Worm (Caenorhabditis elegans) whole organism, L4 larva: ENCODE measurements around the gene sar-1.

ENCODE experiments used
- D1046.2 ChIP-seq: fragments of 200-800 bp; sonication (Bioruptor generic); IDR thresholded peaks from 2 replicates; pipeline ENCODE4 v1.3.6; 2022; ENCODE audit warnings: missing genetic modification characterization, missing compliant biosample characterization
- F26F4.8 ChIP-seq: fragments of 200-800 bp; sonication (Bioruptor generic); conservative IDR thresholded peaks from 2 replicates; pipeline ENCODE4 v1.3.6; 2022; ENCODE audit warnings: missing genetic modification characterization, missing compliant biosample characterization
- Y105C5A.15 ChIP-seq: fragments of 200-800 bp; sonication (Bioruptor generic); IDR thresholded peaks from 2 replicates; pipeline ENCODE4 v1.3.6; 2022; ENCODE audit warnings: missing genetic modification characterization, missing compliant biosample characterization
- Y48G9A.11 ChIP-seq: fragments of 200-800 bp; sonication (Bioruptor generic); IDR thresholded peaks from 2 replicates; pipeline ENCODE4 v1.3.6; 2022; ENCODE audit warnings: missing genetic modification reagents, missing genetic modification characterization, missing compliant biosample characterization
- Y5F2A.4 ChIP-seq: fragments of 200-800 bp; sonication (Bioruptor generic); optimal IDR thresholded peaks from 2 replicates; lab custom pipeline; 2018; ENCODE audit warnings: mild to moderate bottlenecking, missing genetic modification characterization, missing compliant biosample characterization
- ZK546.5 ChIP-seq, 2 experiments: sonication (generic microtip); optimal IDR thresholded peaks; 2 replicates each; lab custom pipeline; 2017; ENCODE audit warnings: missing biosample characterization in 2 of 2, missing genetic modification characterization in 2 of 2
- aha-1 ChIP-seq: fragments of 150-350 bp; peaks from one replicate; lab custom pipeline; 2014; ENCODE audit warnings: missing biosample characterization, missing genetic modification characterization
- ama-1 ChIP-seq: fragments of 150-350 bp; optimal IDR thresholded peaks from 2 replicates; lab custom pipeline; 2014; ENCODE audit warnings: inconsistent platforms, mixed read lengths
- arid-1 ChIP-seq: fragments of 200-800 bp; sonication (Bioruptor generic); conservative IDR thresholded peaks from 2 replicates; pipeline ENCODE4 v1.3.6; 2022; ENCODE audit warnings: missing genetic modification reagents, missing genetic modification characterization, missing compliant biosample characterization
- attf-4 ChIP-seq: sonication (generic microtip); optimal IDR thresholded peaks from 3 replicates; lab custom pipeline; 2017; ENCODE audit warnings: missing biosample characterization, missing genetic modification characterization
- ceh-62 ChIP-seq: sonication (generic microtip); optimal IDR thresholded peaks from 2 replicates; lab custom pipeline; 2017; ENCODE audit warnings: missing biosample characterization, missing genetic modification characterization
- ces-1 ChIP-seq: fragments of 150-350 bp; sonication (generic microtip); optimal IDR thresholded peaks from 4 replicates; lab custom pipeline; 2014; ENCODE audit warnings: missing biosample characterization, missing genetic modification reagents, missing genetic modification characterization
- daf-16 ChIP-seq, 3 experiments: sonication (generic microtip); optimal IDR thresholded peaks; 2 replicates each; lab custom pipeline; 2016 to 2017; ENCODE audit warnings: missing genetic modification characterization in 3 of 3, missing genetic modification reagents in 3 of 3, mild to moderate bottlenecking in 2 of 3, missing compliant biosample characterization in 2 of 3, missing biosample characterization in 1 of 3, moderate library complexity in 1 of 3
- daf-8 ChIP-seq: fragments of 200-800 bp; sonication (Bioruptor generic); IDR thresholded peaks from 2 replicates; pipeline ENCODE4 v1.3.6; 2022; ENCODE audit warnings: missing genetic modification characterization, missing compliant biosample characterization
- dmd-6 ChIP-seq: fragments of 200-800 bp; sonication (Bioruptor generic); IDR thresholded peaks from 2 replicates; pipeline ENCODE4 v1.3.6; 2022; ENCODE audit warnings: missing genetic modification reagents, missing genetic modification characterization, missing compliant biosample characterization
- dmd-8 ChIP-seq: fragments of 200-800 bp; sonication (Bioruptor generic); IDR thresholded peaks from 2 replicates; pipeline ENCODE4 v1.3.6; 2022; ENCODE audit warnings: missing genetic modification characterization, missing compliant biosample characterization
- dve-1 ChIP-seq: sonication (generic microtip); optimal IDR thresholded peaks from 2 replicates; lab custom pipeline; 2017; ENCODE audit warnings: antibody characterized with exemption, mild to moderate bottlenecking, missing genetic modification characterization, missing compliant biosample characterization; ENCODE audit not compliant: insufficient read depth
- fkh-10 ChIP-seq: fragments of 150-350 bp; optimal IDR thresholded peaks from 2 replicates; lab custom pipeline; 2014; ENCODE audit warnings: missing biosample characterization, missing genetic modification reagents, missing genetic modification characterization
- fos-1 ChIP-seq: fragments of 150-350 bp; optimal IDR thresholded peaks from 2 replicates; lab custom pipeline; 2014; ENCODE audit warnings: missing biosample characterization, missing genetic modification characterization
- hif-1 ChIP-seq, 2 experiments: sonication (generic microtip); optimal IDR thresholded peaks; 2 replicates each; lab custom pipeline; 2016 to 2017; ENCODE audit warnings: missing compliant biosample characterization in 2 of 2, missing genetic modification characterization in 2 of 2, missing genetic modification reagents in 2 of 2, missing genotype in 2 of 2, mild to moderate bottlenecking in 1 of 2
- hlh-11 ChIP-seq: fragments of 200-800 bp; sonication (Bioruptor generic); optimal IDR thresholded peaks from 2 replicates; lab custom pipeline; 2018; ENCODE audit warnings: mild to moderate bottlenecking, missing genetic modification characterization, missing compliant biosample characterization
- hlh-30 ChIP-seq: sonication (generic microtip); optimal IDR thresholded peaks from 2 replicates; lab custom pipeline; 2017; ENCODE audit warnings: antibody characterized with exemption, mild to moderate bottlenecking, missing genetic modification characterization, missing compliant biosample characterization; ENCODE audit not compliant: insufficient read depth
- hmg-1.1 ChIP-seq: fragments of 200-800 bp; sonication (Bioruptor generic); IDR thresholded peaks from 2 replicates; pipeline ENCODE4 v1.3.6; 2022; ENCODE audit warnings: missing genetic modification reagents, missing genetic modification characterization, missing compliant biosample characterization
- jun-1 ChIP-seq: fragments of 150-350 bp; optimal IDR thresholded peaks from 2 replicates; lab custom pipeline; 2014; ENCODE audit warnings: missing biosample characterization, missing genetic modification reagents, missing genetic modification characterization
- lim-7 ChIP-seq: fragments of 200-800 bp; sonication (Bioruptor generic); IDR thresholded peaks from 2 replicates; pipeline ENCODE4 v1.3.6; 2022; ENCODE audit warnings: missing genetic modification characterization, missing compliant biosample characterization
- lin-1 ChIP-seq: fragments of 200-800 bp; sonication (Bioruptor generic); IDR thresholded peaks from 2 replicates; pipeline ENCODE4 v1.3.6; 2022; ENCODE audit warnings: missing genetic modification reagents, missing genetic modification characterization, missing compliant biosample characterization
- lin-13 ChIP-seq: fragments of 150-350 bp; optimal IDR thresholded peaks from 2 replicates; lab custom pipeline; 2014; ENCODE audit warnings: missing biosample characterization, missing genetic modification reagents, missing genetic modification characterization
- lin-39 ChIP-seq: fragments of 150-350 bp; optimal IDR thresholded peaks from 2 replicates; lab custom pipeline; 2014; ENCODE audit warnings: missing biosample characterization, missing genetic modification reagents, missing genetic modification characterization
- mep-1 ChIP-seq: fragments of 150-350 bp; sonication (generic microtip); optimal IDR thresholded peaks from 3 replicates; lab custom pipeline; 2014; ENCODE audit warnings: missing biosample characterization, missing genetic modification characterization
- nhr-102 ChIP-seq: sonication (generic microtip); optimal IDR thresholded peaks from 2 replicates; lab custom pipeline; 2016; ENCODE audit warnings: mild to moderate bottlenecking, missing genetic modification characterization, moderate library complexity, missing compliant biosample characterization
- nhr-11 ChIP-seq: fragments of 150-350 bp; optimal IDR thresholded peaks from 2 replicates; lab custom pipeline; 2014; ENCODE audit warnings: missing biosample characterization, missing genetic modification characterization
- nhr-111 ChIP-seq: fragments of 200-800 bp; sonication (Bioruptor generic); optimal IDR thresholded peaks from 2 replicates; lab custom pipeline; 2018; ENCODE audit warnings: mild to moderate bottlenecking, missing genetic modification characterization, missing compliant biosample characterization
- nhr-237 ChIP-seq: sonication (generic microtip); optimal IDR thresholded peaks from 2 replicates; lab custom pipeline; 2017; ENCODE audit warnings: missing biosample characterization, missing genetic modification characterization
- nhr-41 ChIP-seq: fragments of 200-800 bp; sonication (Bioruptor generic); IDR thresholded peaks from 2 replicates; pipeline ENCODE4 v1.3.6; 2022; ENCODE audit warnings: missing genetic modification reagents, missing genetic modification characterization, missing compliant biosample characterization
- nhr-48 ChIP-seq: sonication (generic microtip); optimal IDR thresholded peaks from 2 replicates; lab custom pipeline; 2016; ENCODE audit warnings: mild to moderate bottlenecking, missing genetic modification characterization, missing compliant biosample characterization
- nhr-77 ChIP-seq: fragments of 150-350 bp; optimal IDR thresholded peaks from 2 replicates; lab custom pipeline; 2014; ENCODE audit warnings: missing biosample characterization, missing genetic modification characterization
- php-3 ChIP-seq: fragments of 200-800 bp; sonication (Bioruptor generic); IDR thresholded peaks from 2 replicates; pipeline ENCODE4 v1.3.6; 2022; ENCODE audit warnings: missing genetic modification reagents, missing genetic modification characterization, missing compliant biosample characterization
- saeg-2 ChIP-seq: fragments of 200-800 bp; sonication (Bioruptor generic); IDR thresholded peaks from 2 replicates; pipeline ENCODE4 v1.3.6; 2022; ENCODE audit warnings: missing genetic modification reagents, missing genetic modification characterization, missing compliant biosample characterization
- skn-1 ChIP-seq: fragments of 150-350 bp; optimal IDR thresholded peaks from 2 replicates; lab custom pipeline; 2014; ENCODE audit warnings: missing biosample characterization, missing genetic modification characterization
- snpc-4 ChIP-seq: fragments of 150-350 bp; optimal IDR thresholded peaks from 2 replicates; lab custom pipeline; 2014; ENCODE audit warnings: missing biosample characterization, missing genetic modification characterization
- tag-97 ChIP-seq: fragments of 200-800 bp; sonication (Bioruptor generic); IDR thresholded peaks from 2 replicates; pipeline ENCODE4 v1.3.6; 2022; ENCODE audit warnings: missing genetic modification characterization, missing compliant biosample characterization
- tra-1 ChIP-seq: fragments of 200-800 bp; sonication (Bioruptor generic); IDR thresholded peaks from 2 replicates; pipeline ENCODE4 v1.3.6; 2022; ENCODE audit warnings: missing genetic modification reagents, missing genetic modification characterization, missing compliant biosample characterization
- unc-39 ChIP-seq: sonication (generic microtip); optimal IDR thresholded peaks from 2 replicates; lab custom pipeline; 2017; ENCODE audit warnings: missing biosample characterization, missing genetic modification characterization
- unc-62 ChIP-seq, 3 experiments: fragments of 150-350 bp in 1 of 3; sonication (generic microtip); optimal IDR thresholded peaks in 2 of 3; peaks in 1 of 3; 1 replicate in 1 of 3; 2 replicates in 2 of 3; lab custom pipeline; 2014 to 2017; ENCODE audit warnings: missing biosample characterization in 3 of 3, missing genetic modification characterization in 3 of 3, missing genetic modification reagents in 3 of 3, missing genotype in 1 of 3
- zag-1 ChIP-seq: fragments of 150-350 bp; optimal IDR thresholded peaks from 2 replicates; lab custom pipeline; 2014; ENCODE audit warnings: missing biosample characterization, missing genetic modification characterization

sar-1 gene

ce11 chrIV:4480027-4480426, 33.1 kb downstream of the sar-1 start, which contains the start of gene M01H9.10:
M01H9.10 (minus strand) TSS chrIV:4480127.
- TF ChIP-seq nhr-77 (tag; lab: Kevin White, UChicago) = no peak
- TF ChIP-seq hlh-30 = no peak
- TF ChIP-seq lin-13 (GFP tag; lab: Kevin White, UChicago) = no peak
- TF ChIP-seq skn-1 = no peak
- no peak for TF ChIP-seq lin-39 (tag; lab: Kevin White, UChicago)
- no peak for TF ChIP-seq unc-62 (GFP tag; optimal IDR thresholded peaks at IDR 0.05 in 1 of 2; lab: Kevin White, UChicago)
- TF ChIP-seq unc-62 (tag; optimal IDR thresholded peaks at IDR 0.05; lab: Kevin White, UChicago) = no peak
- TF ChIP-seq tag-97 (GFP tag; lab: Robert Waterston, UW) = no peak
- no peak for TF ChIP-seq lim-7 (GFP tag; lab: Robert Waterston, UW)
- TF ChIP-seq daf-16 (GFP tag; optimal IDR thresholded peaks at IDR 0.05; lab: Kevin White, UChicago) = no peak
- TF ChIP-seq daf-16 (tag; optimal IDR thresholded peaks at IDR 0.05; lab: Kevin White, UChicago) = no peak
- no peak for TF ChIP-seq nhr-41 (GFP tag; lab: Robert Waterston, UW)
- no peak for TF ChIP-seq zag-1
- TF ChIP-seq mep-1 (tag; lab: Kevin White, UChicago) = no peak

- TF ChIP-seq lin-1 (GFP tag; lab: Robert Waterston, UW) (no peak), F26F4.8 (no peak), hif-1 (tag; optimal IDR thresholded peaks at IDR 0.05; lab: Kevin White, UChicago) (peak in 1 of 2 experiments; percentile 89), saeg-2 (GFP tag; lab: Robert Waterston, UW) (no peak), zag-1 (no peak), ZK546.5 (tag; optimal IDR thresholded peaks at IDR 0.05; lab: Kevin White, UChicago) (no peak), nhr-111 (GFP tag; lab: Kevin White, UChicago) (no peak), nhr-77 (tag; lab: Kevin White, UChicago) (no peak), nhr-48 (tag; lab: Kevin White, UChicago) (peak; percentile 47), arid-1 (GFP tag; lab: Robert Waterston, UW) (no peak), hlh-11 (tag; lab: Kevin White, UChicago) (peak; percentile 12), snpc-4 (tag; lab: Kevin White, UChicago) (no peak), tra-1 (GFP tag; lab: Robert Waterston, UW) (no peak), ceh-62 (tag; lab: Kevin White, UChicago) (no peak), dmd-6 (GFP tag; lab: Robert Waterston, UW) (peak; percentile 47), ces-1 (no peak), dve-1 (tag; lab: Kevin White, UChicago) (peak; percentile 36), lin-39 (tag; lab: Kevin White, UChicago) (no peak), aha-1 (tag; lab: Kevin White, UChicago) (no peak), daf-8 (no peak), hmg-1.1 (GFP tag; lab: Robert Waterston, UW) (no peak), dmd-8 (GFP tag; lab: Robert Waterston, UW) (no peak), Y5F2A.4 (no peak), Y105C5A.15 (no peak), unc-39 (tag; lab: Kevin White, UChicago) (no peak), daf-16 (GFP tag; optimal IDR thresholded peaks at IDR 0.05; lab: Kevin White, UChicago) (no peak), daf-16 (tag; optimal IDR thresholded peaks at IDR 0.05; lab: Kevin White, UChicago) (peak; percentile 29), fkh-10 (GFP tag; lab: Kevin White, UChicago) (no peak), unc-62 (GFP tag; optimal IDR thresholded peaks at IDR 0.05 in 1 of 2; lab: Kevin White, UChicago) (no peak), unc-62 (tag; optimal IDR thresholded peaks at IDR 0.05; lab: Kevin White, UChicago) (no peak), jun-1 (tag; lab: Kevin White, UChicago) (no peak)
Observed at ce11 chrIV:4478612-4479011, 34.5 kb downstream of the sar-1 start.

ce11 chrIV:4477009-4477471, 36.1 kb downstream of the sar-1 start, which contains the start of gene M01H9.3:
M01H9.3 (minus strand) TSS chrIV:4477059.
- TF ChIP-seq jun-1 (tag; lab: Kevin White, UChicago) = no peak
- no peak for TF ChIP-seq Y105C5A.15
- peak; percentile 74 for TF ChIP-seq dve-1 (tag; lab: Kevin White, UChicago)
- TF ChIP-seq D1046.2 (GFP tag; lab: Robert Waterston, UW) = no peak
- TF ChIP-seq fos-1 (tag; lab: Kevin White, UChicago) = no peak
- no peak for TF ChIP-seq tra-1 (GFP tag; lab: Robert Waterston, UW)
- TF ChIP-seq unc-62 (GFP tag; optimal IDR thresholded peaks at IDR 0.05 in 1 of 2; lab: Kevin White, UChicago) = peak in 1 of 2 experiments; percentile 87
- TF ChIP-seq unc-62 (tag; optimal IDR thresholded peaks at IDR 0.05; lab: Kevin White, UChicago) = no peak
- TF ChIP-seq nhr-102 (tag; lab: Kevin White, UChicago) = no peak
- TF ChIP-seq Y48G9A.11 = no peak
- TF ChIP-seq mep-1 (tag; lab: Kevin White, UChicago) = peak; percentile 66
- TF ChIP-seq nhr-237 (tag; lab: Kevin White, UChicago) = no peak
- peak; percentile 86 for TF ChIP-seq ama-1 (lab: Kevin White, UChicago)
- TF ChIP-seq nhr-11 = peak; percentile 61
- peak; percentile 20 for TF ChIP-seq nhr-77 (tag; lab: Kevin White, UChicago)
- TF ChIP-seq fkh-10 (GFP tag; lab: Kevin White, UChicago) = no peak
- no peak for TF ChIP-seq ces-1
- no peak for TF ChIP-seq ZK546.5 (tag; optimal IDR thresholded peaks at IDR 0.05; lab: Kevin White, UChicago)
- TF ChIP-seq php-3 = no peak
- peak; percentile 95 for TF ChIP-seq hlh-30
- TF ChIP-seq attf-4 (tag; lab: Kevin White, UChicago) = no peak
- peak in 1 of 2 experiments; percentile 87 for TF ChIP-seq hif-1 (tag; optimal IDR thresholded peaks at IDR 0.05; lab: Kevin White, UChicago)
- TF ChIP-seq lin-39 (tag; lab: Kevin White, UChicago) = no peak
- no peak for TF ChIP-seq nhr-41 (GFP tag; lab: Robert Waterston, UW)
